Fruit fly (Drosophila melanogaster) whole organism, wandering third instar larva: ENCODE data around the gene Lcp65Aa.

Source experiments
- CrebA ChIP-seq: fragments of 200-800 bp; sonication (Bioruptor generic); optimal IDR thresholded peaks from 2 replicates; lab custom pipeline; 2016; ENCODE audit warnings: missing biosample characterization, mild to moderate bottlenecking, missing genetic modification characterization, borderline replicate concordance
- Dfd ChIP-seq: fragments of >200 bp; optimal IDR thresholded peaks from 2 replicates; lab custom pipeline; 2017; ENCODE audit warnings: missing biosample characterization, missing genetic modification characterization
- Hnf4 ChIP-seq: fragments of 200-800 bp; sonication (Bioruptor generic); optimal IDR thresholded peaks from 2 replicates; lab custom pipeline; 2016; ENCODE audit warnings: missing biosample characterization, mild to moderate bottlenecking, missing genetic modification characterization
- h ChIP-seq: fragments of 200-800 bp; sonication (Bioruptor generic); optimal IDR thresholded peaks from 3 replicates; lab custom pipeline; 2016; ENCODE audit warnings: missing biosample characterization, mild to moderate bottlenecking, missing genetic modification characterization
- rgr ChIP-seq: fragments of 200-800 bp; sonication (Bioruptor generic); optimal IDR thresholded peaks from 3 replicates; lab custom pipeline; 2016; ENCODE audit warnings: missing biosample characterization, mild to moderate bottlenecking, missing genetic modification characterization

DNA sequence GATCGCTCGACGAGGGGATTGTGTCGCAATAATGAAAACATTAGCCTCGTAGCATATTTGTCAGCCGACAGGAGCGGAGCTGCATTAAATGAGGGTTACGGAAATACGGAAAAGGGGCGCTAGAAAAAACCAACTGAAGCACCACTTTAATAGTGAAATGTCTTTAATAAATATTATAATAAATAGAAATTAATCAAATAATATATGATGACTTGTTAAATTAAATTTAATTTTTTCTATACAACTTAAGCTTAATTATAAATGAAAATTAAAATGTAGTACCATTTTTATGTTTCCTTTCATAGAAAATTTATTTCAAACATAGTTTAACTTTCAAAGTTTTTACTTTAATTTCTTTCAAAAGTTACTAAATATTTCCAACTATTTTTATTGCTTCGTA lies 10.9 kb downstream of the Lcp65Aa start:
- no peak for TF ChIP-seq rgr (GFP tag; lab: Kevin White, UChicago)
- TF ChIP-seq Dfd (GFP tag; lab: Kevin White, UChicago), result no peak
- no peak for TF ChIP-seq Hnf4 (GFP tag; lab: Kevin White, UChicago)
- no peak for TF ChIP-seq CrebA (GFP tag; lab: Kevin White, UChicago)
- TF ChIP-seq h, result no peak
